Worm (Caenorhabditis elegans) whole organism, late embryonic: Measurements from ENCODE around the gene irld-65.
A peak's percentile ranks its signal among the peaks of the same experiment; 100 is the strongest.

ENCODE experiments used
- F13H6.1 ChIP-seq: sonication (generic microtip); optimal IDR thresholded peaks from 2 replicates; lab custom pipeline; 2016; ENCODE audit warnings: missing genetic modification characterization, missing compliant biosample characterization
- Y22D7AL.16 ChIP-seq: sonication (generic microtip); optimal IDR thresholded peaks from 2 replicates; lab custom pipeline; 2016; ENCODE audit warnings: missing genetic modification characterization, missing compliant biosample characterization
- ahr-1 ChIP-seq: sonication (generic microtip); optimal IDR thresholded peaks from 2 replicates; lab custom pipeline; 2016; ENCODE audit warnings: missing genetic modification characterization, missing compliant biosample characterization
- ama-1 ChIP-seq: fragments of 150-350 bp; optimal IDR thresholded peaks from 2 replicates; lab custom pipeline; 2014
- ceh-18 ChIP-seq: sonication (generic microtip); optimal IDR thresholded peaks from 2 replicates; lab custom pipeline; 2016; ENCODE audit warnings: missing genetic modification characterization, missing compliant biosample characterization
- ceh-22 ChIP-seq: sonication (generic microtip); optimal IDR thresholded peaks from 2 replicates; lab custom pipeline; 2017; ENCODE audit warnings: missing biosample characterization, missing genetic modification characterization
- ceh-30 ChIP-seq: fragments of 150-350 bp; optimal IDR thresholded peaks from 2 replicates; lab custom pipeline; 2014; ENCODE audit warnings: missing biosample characterization, missing genetic modification characterization
- ceh-9 ChIP-seq: sonication (generic microtip); optimal IDR thresholded peaks from 2 replicates; lab custom pipeline; 2016; ENCODE audit warnings: mild to moderate bottlenecking, missing genetic modification characterization, inconsistent platforms, missing compliant biosample characterization
- dve-1 ChIP-seq: sonication (generic microtip); optimal IDR thresholded peaks from 2 replicates; lab custom pipeline; 2017; ENCODE audit warnings: antibody characterized with exemption, mild to moderate bottlenecking, missing genetic modification characterization, missing compliant biosample characterization
- elt-2 ChIP-seq: sonication (generic microtip); optimal IDR thresholded peaks from 2 replicates; lab custom pipeline; 2016; ENCODE audit warnings: missing genetic modification reagents, missing genetic modification characterization, missing compliant biosample characterization
- elt-4 ChIP-seq: sonication (generic microtip); optimal IDR thresholded peaks from 2 replicates; lab custom pipeline; 2016; ENCODE audit warnings: missing genetic modification characterization, missing compliant biosample characterization
- fax-1 ChIP-seq: sonication (generic microtip); optimal IDR thresholded peaks from 2 replicates; lab custom pipeline; 2016; ENCODE audit warnings: missing genotype, missing genetic modification characterization, missing compliant biosample characterization
- fkh-10 ChIP-seq: fragments of 150-350 bp; optimal IDR thresholded peaks from 2 replicates; lab custom pipeline; 2014; ENCODE audit warnings: missing biosample characterization, missing genetic modification reagents, missing genetic modification characterization
- gmeb-2 ChIP-seq: sonication (generic microtip); optimal IDR thresholded peaks from 2 replicates; lab custom pipeline; 2016; ENCODE audit warnings: missing genetic modification characterization, inconsistent platforms, missing compliant biosample characterization
- hlh-13 ChIP-seq: fragments of 200-800 bp; sonication (Bioruptor generic); optimal IDR thresholded peaks from 2 replicates; lab custom pipeline; 2018; ENCODE audit warnings: mild to moderate bottlenecking, missing genetic modification characterization, missing compliant biosample characterization
- hlh-30 ChIP-seq: sonication (generic microtip); optimal IDR thresholded peaks from 2 replicates; lab custom pipeline; 2017; ENCODE audit warnings: antibody characterized with exemption, missing genetic modification characterization, missing compliant biosample characterization; ENCODE audit not compliant: insufficient read depth
- lin-11 ChIP-seq: fragments of 200-800 bp; sonication (Bioruptor generic); optimal IDR thresholded peaks from 2 replicates; lab custom pipeline; 2018; ENCODE audit warnings: mild to moderate bottlenecking, missing genetic modification characterization, missing compliant biosample characterization
- madf-2 ChIP-seq: sonication (generic microtip); optimal IDR thresholded peaks from 2 replicates; lab custom pipeline; 2017; ENCODE audit warnings: missing genetic modification characterization, missing compliant biosample characterization
- mec-3 ChIP-seq: sonication (generic microtip); optimal IDR thresholded peaks from 2 replicates; lab custom pipeline; 2016; ENCODE audit warnings: borderline replicate concordance, missing genetic modification characterization, missing compliant biosample characterization
- nfya-1 ChIP-seq: sonication (generic microtip); optimal IDR thresholded peaks from 2 replicates; lab custom pipeline; 2017; ENCODE audit warnings: missing genetic modification characterization, mild to moderate bottlenecking, missing compliant biosample characterization, antibody characterized with exemption, moderate library complexity
- npax-4 ChIP-seq: sonication (generic microtip); optimal IDR thresholded peaks from 2 replicates; lab custom pipeline; 2016; ENCODE audit warnings: missing genetic modification characterization, missing compliant biosample characterization
- odd-2 ChIP-seq: sonication (generic microtip); optimal IDR thresholded peaks from 2 replicates; lab custom pipeline; 2017; ENCODE audit warnings: antibody characterized with exemption, mild to moderate bottlenecking, missing genetic modification characterization, missing compliant biosample characterization
- pag-3 ChIP-seq: sonication (generic microtip); optimal IDR thresholded peaks from 2 replicates; lab custom pipeline; 2016; ENCODE audit warnings: missing compliant biosample characterization, missing genetic modification characterization, borderline replicate concordance
- pax-1 ChIP-seq: fragments of 150-350 bp; optimal IDR thresholded peaks from 2 replicates; lab custom pipeline; 2014; ENCODE audit warnings: missing biosample characterization, missing genetic modification characterization
- pha-2 ChIP-seq: sonication (generic microtip); optimal IDR thresholded peaks from 2 replicates; lab custom pipeline; 2017; ENCODE audit warnings: mild to moderate bottlenecking, missing genetic modification characterization, missing compliant biosample characterization
- pha-4 ChIP-seq: fragments of 150-350 bp; optimal IDR thresholded peaks from 2 replicates; lab custom pipeline; 2018; ENCODE audit warnings: missing biosample characterization, missing genetic modification reagents, missing genetic modification characterization
- pqm-1 ChIP-seq: sonication (generic microtip); optimal IDR thresholded peaks from 2 replicates; lab custom pipeline; 2016; ENCODE audit warnings: missing genetic modification characterization, missing compliant biosample characterization
- pros-1 ChIP-seq: fragments of 150-350 bp; optimal IDR thresholded peaks from 2 replicates; lab custom pipeline; 2014; ENCODE audit warnings: missing biosample characterization, missing genetic modification reagents, missing genetic modification characterization
- ref-2 ChIP-seq: sonication (generic microtip); optimal IDR thresholded peaks from 2 replicates; lab custom pipeline; 2016; ENCODE audit warnings: missing genetic modification characterization, missing compliant biosample characterization
- rnt-1 ChIP-seq: sonication (generic microtip); optimal IDR thresholded peaks from 2 replicates; lab custom pipeline; 2016; ENCODE audit warnings: missing genetic modification characterization, missing compliant biosample characterization
- sox-4 ChIP-seq: sonication (generic microtip); optimal IDR thresholded peaks from 2 replicates; lab custom pipeline; 2017; ENCODE audit warnings: mild to moderate bottlenecking, missing genetic modification characterization, inconsistent platforms, missing compliant biosample characterization
- syd-9 ChIP-seq: sonication (generic microtip); optimal IDR thresholded peaks from 2 replicates; lab custom pipeline; 2016; ENCODE audit warnings: mild to moderate bottlenecking, missing genetic modification characterization, moderate library complexity, missing compliant biosample characterization
- tbx-2 ChIP-seq: sonication (generic microtip); optimal IDR thresholded peaks from 2 replicates; lab custom pipeline; 2016; ENCODE audit warnings: missing genetic modification characterization, missing compliant biosample characterization
- tbx-7 ChIP-seq: sonication (generic microtip); optimal IDR thresholded peaks from 2 replicates; lab custom pipeline; 2016; ENCODE audit warnings: missing genotype, missing genetic modification characterization, missing compliant biosample characterization
- ttx-3 ChIP-seq: sonication (generic microtip); optimal IDR thresholded peaks from 2 replicates; lab custom pipeline; 2016; ENCODE audit warnings: missing genetic modification reagents, missing genetic modification characterization, missing compliant biosample characterization
- zip-5 ChIP-seq: sonication (generic microtip); optimal IDR thresholded peaks from 2 replicates; lab custom pipeline; 2016; ENCODE audit warnings: missing genetic modification characterization, missing compliant biosample characterization
- ztf-16 ChIP-seq: sonication (generic microtip); optimal IDR thresholded peaks from 2 replicates; lab custom pipeline; 2017; ENCODE audit warnings: missing genetic modification characterization, missing compliant biosample characterization

Gene irld-65

DNA sequence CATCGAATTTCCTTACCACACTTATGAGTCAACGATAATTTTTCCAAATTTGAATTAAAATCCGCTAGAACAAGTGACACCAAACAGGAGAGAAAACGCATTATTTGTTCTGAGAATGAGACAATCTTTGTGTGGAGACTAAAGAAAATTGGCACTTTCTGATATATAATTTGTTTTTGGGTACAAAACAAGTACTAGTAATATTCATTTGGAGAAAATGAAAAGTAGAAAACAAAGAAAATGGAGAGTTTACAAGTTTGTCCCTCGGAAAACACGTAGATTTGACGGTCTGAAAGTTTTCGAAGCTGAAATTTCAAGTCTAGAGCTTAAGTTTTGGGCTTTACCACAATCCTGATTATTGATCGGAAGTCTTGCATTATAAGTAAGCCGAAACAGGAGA, 3.0 kb upstream of the irld-65 start, which contains the start of gene irld-66:
irld-66 (minus strand) TSS at position 101 of the 400 bp plus-strand sequence.
- no peak for TF ChIP-seq pha-2
- TF ChIP-seq mec-3 (tag; lab: Kevin White, UChicago) = no peak
- TF ChIP-seq gmeb-2 (tag; lab: Kevin White, UChicago) = no peak
- no peak for TF ChIP-seq hlh-30 (tag; lab: Kevin White, UChicago)
- no peak for TF ChIP-seq ceh-22
- no peak for TF ChIP-seq pros-1 (tag; lab: Kevin White, UChicago)
- TF ChIP-seq ama-1 (lab: Kevin White, UChicago) = no peak
- TF ChIP-seq elt-4 (tag; lab: Kevin White, UChicago) = no peak
- TF ChIP-seq tbx-7 (tag; lab: Kevin White, UChicago) = no peak
- no peak for TF ChIP-seq ceh-30 (tag; lab: Kevin White, UChicago)
- no peak for TF ChIP-seq pax-1
- TF ChIP-seq pqm-1 (tag; lab: Kevin White, UChicago) = no peak
- TF ChIP-seq pag-3 (tag; lab: Kevin White, UChicago) = no peak
- no peak for TF ChIP-seq ahr-1
- no peak for TF ChIP-seq Y22D7AL.16 (tag; lab: Kevin White, UChicago)
- no peak for TF ChIP-seq lin-11 (tag; lab: Kevin White, UChicago)
- TF ChIP-seq ceh-18 (tag; lab: Kevin White, UChicago) = no peak

DNA sequence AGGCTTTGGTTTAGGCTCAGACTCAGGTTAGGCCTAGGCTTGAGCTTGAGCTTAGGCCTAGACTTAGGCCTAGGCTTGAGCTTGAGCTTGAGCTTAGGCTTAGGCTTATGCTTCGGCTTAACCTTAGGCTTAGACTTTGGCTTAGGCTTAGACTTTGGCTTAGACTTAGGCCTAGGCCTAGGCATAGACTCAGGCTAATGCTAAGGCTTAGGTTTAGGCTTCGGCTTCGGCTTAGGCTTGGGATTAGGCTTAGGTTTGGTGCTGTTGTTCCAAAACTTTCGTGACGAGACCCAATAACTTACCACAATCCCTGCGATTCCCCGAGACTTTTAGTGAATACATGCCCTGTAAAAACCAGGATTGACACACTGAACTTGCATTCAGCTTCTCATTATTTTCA, 1.9 kb upstream of the irld-65 start:
- TF ChIP-seq zip-5 = no peak
- peak; percentile 67 for TF ChIP-seq dve-1 (tag; lab: Kevin White, UChicago)
- TF ChIP-seq hlh-30 (tag; lab: Kevin White, UChicago) = no peak
- TF ChIP-seq nfya-1 (tag; lab: Kevin White, UChicago) = no peak
- no peak for TF ChIP-seq ama-1 (lab: Kevin White, UChicago)
- no peak for TF ChIP-seq sox-4
- TF ChIP-seq odd-2 (tag; lab: Kevin White, UChicago) = no peak
- TF ChIP-seq fkh-10 (GFP tag; lab: Kevin White, UChicago) = no peak
- TF ChIP-seq, all 69 proteins: peak for 1

ce11 chrII:2934354-2934753, 3.4 kb downstream of the irld-65 start, which contains the start of gene irld-67:
Gene irld-67 (minus strand): TSS chrII:2934454.
- TF ChIP-seq fax-1 (tag; lab: Kevin White, UChicago) = no peak
- no peak for TF ChIP-seq ceh-9 (tag; lab: Kevin White, UChicago)
- no peak for TF ChIP-seq elt-2 (tag; lab: Kevin White, UChicago)
- TF ChIP-seq pag-3 (tag; lab: Kevin White, UChicago) = no peak
- no peak for TF ChIP-seq hlh-13
- no peak for TF ChIP-seq zip-5
- TF ChIP-seq pha-2 = no peak
- no peak for TF ChIP-seq ttx-3
- TF ChIP-seq npax-4 (tag; lab: Kevin White, UChicago) = no peak
- TF ChIP-seq madf-2 = no peak
- TF ChIP-seq mec-3 (tag; lab: Kevin White, UChicago) = no peak
- TF ChIP-seq syd-9 (tag; lab: Kevin White, UChicago) = no peak
- TF ChIP-seq ahr-1 = no peak
- no peak for TF ChIP-seq F13H6.1 (tag; lab: Kevin White, UChicago)
- no peak for TF ChIP-seq fkh-10 (GFP tag; lab: Kevin White, UChicago)
- TF ChIP-seq tbx-2 (tag; lab: Kevin White, UChicago) = no peak
- no peak for TF ChIP-seq ztf-16
- TF ChIP-seq ceh-18 (tag; lab: Kevin White, UChicago) = no peak
- TF ChIP-seq, all 69 proteins: peak for 0

DNA sequence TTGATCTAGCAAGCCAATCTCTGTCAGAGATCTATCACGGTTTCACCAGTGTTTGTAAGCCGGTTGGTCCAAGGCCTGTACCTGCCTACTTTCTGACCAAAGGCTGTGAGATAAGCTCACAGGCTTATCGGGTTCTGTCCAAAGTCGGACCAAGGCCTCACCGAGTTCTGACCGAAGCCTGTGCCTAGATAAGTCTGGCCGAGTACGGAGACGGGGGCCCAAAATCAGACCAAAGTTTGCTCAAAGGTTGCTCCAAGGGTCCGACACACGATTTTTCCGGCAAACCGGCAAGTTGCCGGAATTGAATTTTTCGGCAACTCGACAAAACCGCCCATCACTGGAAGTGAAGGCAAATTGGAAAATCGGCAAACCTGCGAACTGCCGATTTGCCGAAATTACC, 6.2 kb downstream of the irld-65 start:
- no peak for TF ChIP-seq mec-3 (tag; lab: Kevin White, UChicago)
- no peak for TF ChIP-seq gmeb-2 (tag; lab: Kevin White, UChicago)
- no peak for TF ChIP-seq pha-2
- no peak for TF ChIP-seq ref-2
- no peak for TF ChIP-seq pha-4 (tag; lab: Kevin White, UChicago)
- no peak for TF ChIP-seq rnt-1
